Fruit fly (Drosophila melanogaster): ENCODE data around the gene Osi14.

DNA sequence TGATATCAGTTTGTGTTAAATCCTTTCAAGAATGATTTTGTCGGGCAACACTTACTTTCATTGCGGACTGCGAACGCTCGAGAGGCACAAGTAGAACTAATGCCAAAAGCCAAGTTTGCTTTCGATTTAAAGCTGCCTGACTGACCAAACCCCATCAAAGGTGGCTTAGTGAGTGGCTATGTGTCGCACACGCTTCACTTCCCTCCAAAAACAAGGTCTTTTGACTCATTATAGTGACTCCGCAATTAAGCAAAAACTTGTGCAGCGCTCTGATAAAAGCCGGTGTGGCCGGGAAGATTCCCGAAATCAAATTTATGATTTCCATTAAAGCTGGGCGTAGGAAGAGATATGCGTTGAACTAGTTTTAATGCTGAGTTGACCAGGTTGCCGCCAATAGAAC lies 13.8 kb upstream of the Osi14 start, which contains the start of gene CG15597:
- TF ChIP-seq pdm3 (GFP tag; optimal IDR thresholded peaks at IDR 0.05) (no peak), Sox15 (GFP tag; optimal IDR thresholded peaks at IDR 0.05) (no peak), Ets96B (tag; optimal IDR thresholded peaks at IDR 0.05) (no peak), topi (GFP tag; optimal IDR thresholded peaks at IDR 0.05) (no peak), Met (GFP tag; optimal IDR thresholded peaks at IDR 0.05) (no peak), CG11294 (GFP tag; IDR thresholded peaks at IDR 0.05) (no peak), CG1621 (tag; optimal IDR thresholded peaks at IDR 0.05) (no peak), CG3919 (GFP tag; optimal IDR thresholded peaks at IDR 0.05) (no peak), Blimp-1 (GFP tag; optimal IDR thresholded peaks at IDR 0.05) (no peak), salr (GFP tag; optimal IDR thresholded peaks at IDR 0.05) (no peak)

Data from whole organism, prepupa.